Worm (Caenorhabditis elegans): Measurements from ENCODE around the gene T13C2.2.

DNA sequence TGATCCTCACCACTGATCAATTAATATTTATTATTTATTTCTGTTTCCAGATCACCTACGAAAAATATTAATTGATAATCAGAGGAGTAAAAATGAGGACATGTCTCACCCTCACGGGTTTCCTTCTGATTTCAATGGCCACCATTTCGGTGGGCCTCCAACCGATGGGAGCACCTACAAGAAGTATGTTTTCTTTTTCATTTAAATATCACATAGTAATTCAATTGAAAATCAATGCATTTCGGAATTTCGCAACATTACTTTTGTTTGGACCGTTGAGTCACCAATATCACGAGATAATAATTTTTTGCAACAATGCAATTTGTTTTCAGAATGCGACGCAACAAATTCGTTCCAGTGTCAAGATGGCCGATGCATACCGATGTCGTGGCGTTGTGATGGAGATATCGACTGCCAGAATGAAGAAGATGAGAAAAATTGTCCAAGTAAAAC, 8.6 kb upstream of the T13C2.2 start, which contains the start of gene gldi-2:
- TF ChIP-seq unc-62 (GFP tag; optimal IDR thresholded peaks at IDR 0.05) (no peak), nhr-6 (tag; optimal IDR thresholded peaks at IDR 0.05) (no peak), unc-39 (tag; optimal IDR thresholded peaks at IDR 0.05) (no peak)

All from whole organism, L2 larva.